Worm (Caenorhabditis elegans): ENCODE measurements around the gene gln-1.
A peak's percentile ranks its signal among the peaks of the same experiment; 100 is the strongest.

Gene gln-1

ce11 chrX:6057580-6058305 is at the start of gene gln-1:
Gene gln-1 (plus strand): TSS chrX:6058255.
- TF ChIP-seq dve-1 (tag; optimal IDR thresholded peaks at IDR 0.05; ENCODE audit: insufficient read depth), result peak; percentile 54
- peak in 1 of 2 experiments; percentile 50 for TF ChIP-seq mdl-1 (tag; optimal IDR thresholded peaks at IDR 0.05)
- TF ChIP-seq unc-39 (tag; optimal IDR thresholded peaks at IDR 0.05), result no peak
- TF ChIP-seq T20F7.1 (GFP tag; optimal IDR thresholded peaks at IDR 0.05), result no peak
- peak; percentile 45 for TF ChIP-seq nhr-48 (tag; optimal IDR thresholded peaks at IDR 0.05)
- no peak for TF ChIP-seq zag-1 (tag; optimal IDR thresholded peaks at IDR 0.05)
- 0 out of 2 replicates have a peak, but pooled peaks have one; percentile 33 for TF ChIP-seq hmg-1.1 (GFP tag; IDR thresholded peaks at IDR 0.05)
- TF ChIP-seq daf-16 (GFP tag; optimal IDR thresholded peaks at IDR 0.05), result no peak
- TF ChIP-seq daf-16 (tag; optimal IDR thresholded peaks at IDR 0.05), result peak; percentile 67
- TF ChIP-seq nhr-77 (tag; optimal IDR thresholded peaks at IDR 0.05), result peak; percentile 45
- peak; percentile 49 for TF ChIP-seq mep-1 (tag; optimal IDR thresholded peaks at IDR 0.05)
- peak; percentile 67 for TF ChIP-seq dmd-6 (GFP tag; IDR thresholded peaks at IDR 0.05)
- peak; percentile 66 for TF ChIP-seq nhr-28 (tag; optimal IDR thresholded peaks at IDR 0.05)
- TF ChIP-seq hlh-30 (tag; optimal IDR thresholded peaks at IDR 0.05; ENCODE audit: insufficient read depth), result peak; percentile 36
- TF ChIP-seq mxl-3 (GFP tag; optimal IDR thresholded peaks at IDR 0.05), result peak; percentile 29
- TF ChIP-seq hlh-11 (tag; optimal IDR thresholded peaks at IDR 0.05), result peak; percentile 59
- TF ChIP-seq pqm-1 (tag; optimal IDR thresholded peaks at IDR 0.05), result peak; percentile 70
- peak; percentile 17 for TF ChIP-seq nhr-6 (tag; optimal IDR thresholded peaks at IDR 0.05)
- TF ChIP-seq Y5F2A.4 (GFP tag; optimal IDR thresholded peaks at IDR 0.05), result no peak
- peak in 1 of 2 experiments; percentile 89 for TF ChIP-seq unc-62 (GFP tag; optimal IDR thresholded peaks at IDR 0.05 in 1 of 2)
- TF ChIP-seq unc-62 (tag; optimal IDR thresholded peaks at IDR 0.05), result no peak
- no peak for TF ChIP-seq mxl-2 (GFP tag; conservative IDR thresholded peaks at IDR 0.05)
- peak; percentile 66 for TF ChIP-seq nhr-10 (tag; optimal IDR thresholded peaks at IDR 0.05)

- TF ChIP-seq dmd-8 (GFP tag; IDR thresholded peaks at IDR 0.05) (no peak), spr-3 (GFP tag; optimal IDR thresholded peaks at IDR 0.05) (no peak), mes-2 (tag; optimal IDR thresholded peaks at IDR 0.05; ENCODE audit: poor library complexity, severe bottlenecking) (no peak), T20F7.1 (GFP tag; optimal IDR thresholded peaks at IDR 0.05) (no peak), snpc-4 (tag; optimal IDR thresholded peaks at IDR 0.05) (no peak), nhr-11 (tag; optimal IDR thresholded peaks at IDR 0.05) (no peak), ztf-11 (tag; optimal IDR thresholded peaks at IDR 0.05) (no peak), daf-19 (GFP tag; conservative IDR thresholded peaks at IDR 0.05) (no peak), zip-2 (tag; optimal IDR thresholded peaks at IDR 0.05) (no peak), daf-12 (tag; optimal IDR thresholded peaks at IDR 0.05) (no peak), dmd-6 (GFP tag; IDR thresholded peaks at IDR 0.05) (no peak), aha-1 (tag) (no peak), nhr-111 (GFP tag; optimal IDR thresholded peaks at IDR 0.05) (no peak), ceh-20 (GFP tag; IDR thresholded peaks at IDR 0.05) (no peak), Y105C5A.15 (GFP tag; IDR thresholded peaks at IDR 0.05) (no peak)
These were observed 47.5 kb upstream of the gln-1 start, which contains the start of gene C09B8.3 for ce11 chrX:6010573-6010972. Gene C09B8.3 (minus strand): TSS chrX:6010673.

DNA sequence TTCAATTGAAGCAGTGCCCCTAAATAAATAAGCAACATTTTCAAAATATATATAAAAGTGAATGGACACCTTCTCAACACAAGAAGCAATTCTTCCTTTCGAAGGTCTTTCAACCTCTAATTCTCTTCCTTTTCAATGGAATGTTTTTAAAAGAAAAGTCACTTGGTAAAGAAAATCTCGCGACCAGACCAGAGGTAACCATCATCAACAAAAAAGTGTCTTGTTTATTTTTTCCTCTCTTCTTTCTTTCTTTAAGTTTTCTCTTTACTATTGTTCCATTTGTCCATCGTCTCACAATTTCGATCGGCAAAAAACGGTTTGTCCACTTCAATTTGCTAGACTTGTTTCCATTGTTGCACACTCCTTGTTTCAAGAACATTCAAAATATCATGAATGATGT is 43.0 kb upstream of the gln-1 start, which contains the start of gene C09B8.8:
Gene C09B8.8 (plus strand): TSS at position 397 of the 400 bp plus-strand sequence.
- TF ChIP-seq daf-12 (tag; optimal IDR thresholded peaks at IDR 0.05) (no peak), dve-1 (tag; optimal IDR thresholded peaks at IDR 0.05; ENCODE audit: insufficient read depth) (peak; percentile 10)
